Fruit fly (Drosophila melanogaster): ENCODE data around the gene comt.

comt gene

dm6 chrX:13212138-13212481 lies 46.7 kb upstream of the comt start, which contains the start of gene REG (continued):
- TF ChIP-seq ro (GFP tag; IDR thresholded peaks at IDR 0.05) (no peak), hb (GFP tag; IDR thresholded peaks at IDR 0.05; ENCODE audit: partially characterized antibody) (no peak), stwl (tag; optimal IDR thresholded peaks at IDR 0.05) (no peak), aop (GFP tag; IDR thresholded peaks at IDR 0.05) (no peak), Hmx (GFP tag; optimal IDR thresholded peaks at IDR 0.05) (no peak), CrebB (tag; optimal IDR thresholded peaks at IDR 0.05) (no peak), CG7839 (tag; optimal IDR thresholded peaks at IDR 0.05) (no peak), Meics (GFP tag; optimal IDR thresholded peaks at IDR 0.05) (no peak), CG7556 (GFP tag; optimal IDR thresholded peaks at IDR 0.05) (no peak), bcd (GFP tag; optimal IDR thresholded peaks at IDR 0.05) (no peak), Neu2 (GFP tag; optimal IDR thresholded peaks at IDR 0.05; ENCODE audit: borderline replicate concordance) (no peak), CG9932 (GFP tag; IDR thresholded peaks at IDR 0.05) (no peak), dpn (GFP tag; optimal IDR thresholded peaks at IDR 0.05) (no peak), slbo (GFP tag; IDR thresholded peaks at IDR 0.05) (peak; percentile 7; the same call in 1 of the 2 replicates), lbe (GFP tag; optimal IDR thresholded peaks at IDR 0.05) (no peak), mld (GFP tag; IDR thresholded peaks at IDR 0.05; ENCODE audit: partially characterized antibody) (0 out of 3 replicates have a peak, but pooled peaks have one; percentile 46), pita (GFP tag; optimal IDR thresholded peaks at IDR 0.05) (no peak), Gsc (GFP tag; IDR thresholded peaks at IDR 0.05) (no peak), CG15011 (GFP tag; optimal IDR thresholded peaks at IDR 0.05) (no peak), CG4282 (GFP tag; optimal IDR thresholded peaks at IDR 0.05) (no peak), Hr39 (optimal IDR thresholded peaks at IDR 0.05) (no peak), Dip3 (GFP tag; optimal IDR thresholded peaks at IDR 0.05) (no peak), danr (GFP tag; IDR thresholded peaks at IDR 0.05) (no peak), amos (GFP tag; IDR thresholded peaks at IDR 0.05; ENCODE audit: partially characterized antibody) (peak; percentile 53; the same call in 1 of the 2 replicates), CG4617 (GFP tag; optimal IDR thresholded peaks at IDR 0.05; ENCODE audit: borderline replicate concordance) (no peak), Hand (GFP tag; optimal IDR thresholded peaks at IDR 0.05) (no peak), BEAF-32 (GFP tag; optimal IDR thresholded peaks at IDR 0.05) (peak; percentile 23), knrl (GFP tag; IDR thresholded peaks at IDR 0.05; ENCODE audit: partially characterized antibody) (no peak), CG32767 (GFP tag; IDR thresholded peaks at IDR 0.05) (no peak), org-1 (GFP tag; optimal IDR thresholded peaks at IDR 0.05) (no peak), CG10431 (GFP tag; optimal IDR thresholded peaks at IDR 0.05) (no peak), CG13123 (GFP tag; optimal IDR thresholded peaks at IDR 0.05) (no peak), bbx (GFP tag; IDR thresholded peaks at IDR 0.05; ENCODE audit: partially characterized antibody) (peak; percentile 14; the same call in 1 of the 2 replicates), Ravus (GFP tag; IDR thresholded peaks at IDR 0.05) (no peak), Dll (GFP tag; IDR thresholded peaks at IDR 0.05; ENCODE audit: partially characterized antibody) (0 out of 4 replicates have a peak, but pooled peaks have one; percentile 59), MBD-R2 (GFP tag; IDR thresholded peaks at IDR 0.05) (peak; percentile 49; the same call in 1 of the 2 replicates), CG17912 (GFP tag; optimal IDR thresholded peaks at IDR 0.05) (no peak), Hsf (GFP tag; optimal IDR thresholded peaks at IDR 0.05) (no peak), MESR4 (GFP tag; optimal IDR thresholded peaks at IDR 0.05) (peak; percentile 69), emc (GFP tag; optimal IDR thresholded peaks at IDR 0.05) (no peak), trh (GFP tag; optimal IDR thresholded peaks at IDR 0.05) (no peak), CG6791 (GFP tag; IDR thresholded peaks at IDR 0.05; ENCODE audit: partially characterized antibody) (peak; percentile 44; the same call in 1 of the 3 replicates), CG11696 (GFP tag; IDR thresholded peaks at IDR 0.05) (no peak), kni (GFP tag; optimal IDR thresholded peaks at IDR 0.05) (no peak)
